Worm (Caenorhabditis elegans) whole organism, L4 larva: Measurements from ENCODE around the gene H40L08.8.

Experiments used
- F37D6.2 ChIP-seq: sonication (generic microtip); optimal IDR thresholded peaks from 2 replicates; lab custom pipeline; 2016; ENCODE audit warnings: mild to moderate bottlenecking, missing genetic modification characterization, missing compliant biosample characterization
- R02D3.7 ChIP-seq: fragments of 150-350 bp; sonication (generic microtip); optimal IDR thresholded peaks from 3 replicates; lab custom pipeline; 2014; ENCODE audit warnings: missing biosample characterization, missing genetic modification characterization
- aha-1 ChIP-seq: fragments of 150-350 bp; peaks from one replicate; lab custom pipeline; 2014; ENCODE audit warnings: missing biosample characterization, missing genetic modification characterization
- cey-2 ChIP-seq: sonication (generic microtip); optimal IDR thresholded peaks from 3 replicates; lab custom pipeline; 2017; ENCODE audit warnings: missing genetic modification characterization, mild to moderate bottlenecking, missing compliant biosample characterization, antibody characterized with exemption, borderline replicate concordance; ENCODE audit not compliant: insufficient read depth
- daf-16 ChIP-seq, 3 experiments: sonication (generic microtip); optimal IDR thresholded peaks; 2 replicates each; lab custom pipeline; 2016 to 2017; ENCODE audit warnings: missing genetic modification characterization in 3 of 3, missing genetic modification reagents in 3 of 3, mild to moderate bottlenecking in 2 of 3, missing compliant biosample characterization in 2 of 3, missing biosample characterization in 1 of 3, moderate library complexity in 1 of 3
- dmd-6 ChIP-seq: fragments of 200-800 bp; sonication (Bioruptor generic); IDR thresholded peaks from 2 replicates; pipeline ENCODE4 v1.3.6; 2022; ENCODE audit warnings: missing genetic modification reagents, missing genetic modification characterization, missing compliant biosample characterization
- dmd-8 ChIP-seq: fragments of 200-800 bp; sonication (Bioruptor generic); IDR thresholded peaks from 2 replicates; pipeline ENCODE4 v1.3.6; 2022; ENCODE audit warnings: missing genetic modification characterization, missing compliant biosample characterization
- duxl-1 ChIP-seq: sonication (generic microtip); optimal IDR thresholded peaks from 2 replicates; lab custom pipeline; 2016; ENCODE audit warnings: mild to moderate bottlenecking, missing genetic modification characterization, moderate library complexity, missing compliant biosample characterization; ENCODE audit not compliant: poor library complexity
- dve-1 ChIP-seq: sonication (generic microtip); optimal IDR thresholded peaks from 2 replicates; lab custom pipeline; 2017; ENCODE audit warnings: antibody characterized with exemption, mild to moderate bottlenecking, missing genetic modification characterization, missing compliant biosample characterization; ENCODE audit not compliant: insufficient read depth
- egl-43 ChIP-seq: fragments of 200-800 bp; sonication (Bioruptor generic); IDR thresholded peaks from 2 replicates; pipeline ENCODE4 v1.3.6; 2022; ENCODE audit warnings: missing genetic modification reagents, missing genetic modification characterization, missing compliant biosample characterization
- gei-8 ChIP-seq: fragments of 200-800 bp; sonication (Bioruptor generic); optimal IDR thresholded peaks from 2 replicates; lab custom pipeline; 2018; ENCODE audit warnings: mild to moderate bottlenecking, missing genetic modification characterization, missing compliant biosample characterization
- hlh-11 ChIP-seq: fragments of 200-800 bp; sonication (Bioruptor generic); optimal IDR thresholded peaks from 2 replicates; lab custom pipeline; 2018; ENCODE audit warnings: mild to moderate bottlenecking, missing genetic modification characterization, missing compliant biosample characterization
- hlh-30 ChIP-seq: sonication (generic microtip); optimal IDR thresholded peaks from 2 replicates; lab custom pipeline; 2017; ENCODE audit warnings: antibody characterized with exemption, mild to moderate bottlenecking, missing genetic modification characterization, missing compliant biosample characterization; ENCODE audit not compliant: insufficient read depth
- hmg-1.1 ChIP-seq: fragments of 200-800 bp; sonication (Bioruptor generic); IDR thresholded peaks from 2 replicates; pipeline ENCODE4 v1.3.6; 2022; ENCODE audit warnings: missing genetic modification reagents, missing genetic modification characterization, missing compliant biosample characterization
- lsy-2 ChIP-seq, 2 experiments: fragments of 150-350 bp in 1 of 2; sonication (generic microtip) in 1 of 2; optimal IDR thresholded peaks; 2 replicates each; lab custom pipeline; 2014 to 2017; ENCODE audit warnings: missing biosample characterization in 2 of 2, missing genetic modification characterization in 2 of 2
- mep-1 ChIP-seq: fragments of 150-350 bp; sonication (generic microtip); optimal IDR thresholded peaks from 3 replicates; lab custom pipeline; 2014; ENCODE audit warnings: missing biosample characterization, missing genetic modification characterization
- mes-2 ChIP-seq: sonication (generic microtip); optimal IDR thresholded peaks from 2 replicates; lab custom pipeline; 2016; ENCODE audit warnings: missing genotype, mild to moderate bottlenecking, missing genetic modification characterization, missing compliant biosample characterization; ENCODE audit not compliant: poor library complexity, severe bottlenecking
- mxl-3 ChIP-seq: fragments of 200-800 bp; sonication (Bioruptor generic); optimal IDR thresholded peaks from 2 replicates; lab custom pipeline; 2018; ENCODE audit warnings: mild to moderate bottlenecking, missing genetic modification characterization, missing compliant biosample characterization
- nhr-10 ChIP-seq: fragments of 150-350 bp; optimal IDR thresholded peaks from 2 replicates; lab custom pipeline; 2014; ENCODE audit warnings: missing biosample characterization, missing genetic modification characterization
- nhr-102 ChIP-seq: sonication (generic microtip); optimal IDR thresholded peaks from 2 replicates; lab custom pipeline; 2016; ENCODE audit warnings: mild to moderate bottlenecking, missing genetic modification characterization, moderate library complexity, missing compliant biosample characterization
- nhr-11 ChIP-seq: fragments of 150-350 bp; optimal IDR thresholded peaks from 2 replicates; lab custom pipeline; 2014; ENCODE audit warnings: missing biosample characterization, missing genetic modification characterization
- nhr-28 ChIP-seq: fragments of 150-350 bp; optimal IDR thresholded peaks from 2 replicates; lab custom pipeline; 2014; ENCODE audit warnings: missing biosample characterization, missing genetic modification characterization
- nhr-41 ChIP-seq: fragments of 200-800 bp; sonication (Bioruptor generic); IDR thresholded peaks from 2 replicates; pipeline ENCODE4 v1.3.6; 2022; ENCODE audit warnings: missing genetic modification reagents, missing genetic modification characterization, missing compliant biosample characterization
- nhr-6 ChIP-seq: fragments of 150-350 bp; optimal IDR thresholded peaks from 2 replicates; lab custom pipeline; 2014; ENCODE audit warnings: missing biosample characterization, missing genetic modification characterization
- nhr-77 ChIP-seq: fragments of 150-350 bp; optimal IDR thresholded peaks from 2 replicates; lab custom pipeline; 2014; ENCODE audit warnings: missing biosample characterization, missing genetic modification characterization
- pqm-1 ChIP-seq: sonication (generic microtip); optimal IDR thresholded peaks from 2 replicates; lab custom pipeline; 2017; ENCODE audit warnings: missing biosample characterization, missing genetic modification characterization
- rbr-2 ChIP-seq: sonication (generic microtip); optimal IDR thresholded peaks from 2 replicates; lab custom pipeline; 2016; ENCODE audit warnings: missing genotype, missing genetic modification characterization, missing compliant biosample characterization
- set-16 ChIP-seq: fragments of 200-800 bp; sonication (Bioruptor generic); IDR thresholded peaks from 2 replicates; pipeline ENCODE4 v1.3.6; 2022; ENCODE audit warnings: missing genetic modification reagents, missing genetic modification characterization, missing compliant biosample characterization
- snpc-4 ChIP-seq: fragments of 150-350 bp; optimal IDR thresholded peaks from 2 replicates; lab custom pipeline; 2014; ENCODE audit warnings: missing biosample characterization, missing genetic modification characterization
- unc-39 ChIP-seq: sonication (generic microtip); optimal IDR thresholded peaks from 2 replicates; lab custom pipeline; 2017; ENCODE audit warnings: missing biosample characterization, missing genetic modification characterization
- unc-62 ChIP-seq, 3 experiments: fragments of 150-350 bp in 1 of 3; sonication (generic microtip); optimal IDR thresholded peaks in 2 of 3; peaks in 1 of 3; 1 replicate in 1 of 3; 2 replicates in 2 of 3; lab custom pipeline; 2014 to 2017; ENCODE audit warnings: missing biosample characterization in 3 of 3, missing genetic modification characterization in 3 of 3, missing genetic modification reagents in 3 of 3, missing genotype in 1 of 3
- zfp-3 ChIP-seq: fragments of 200-800 bp; sonication (Bioruptor generic); conservative IDR thresholded peaks from 2 replicates; pipeline ENCODE4 v1.3.6; 2022; ENCODE audit warnings: missing genetic modification reagents, missing genetic modification characterization, missing compliant biosample characterization
- zip-11 ChIP-seq: fragments of 200-800 bp; sonication (Bioruptor generic); IDR thresholded peaks from 2 replicates; pipeline ENCODE4 v1.3.6; 2022; ENCODE audit warnings: missing genetic modification characterization, missing compliant biosample characterization
- ztf-11 ChIP-seq: fragments of 150-350 bp; optimal IDR thresholded peaks from 2 replicates; lab custom pipeline; 2014; ENCODE audit warnings: missing biosample characterization, missing genetic modification characterization

Gene H40L08.8

ce11 chrX:15103481-15103880 is 26.0 kb upstream of the H40L08.8 start:
- TF ChIP-seq ztf-11 (tag; lab: Kevin White, UChicago), result no peak
- TF ChIP-seq unc-62 (GFP tag; optimal IDR thresholded peaks at IDR 0.05 in 1 of 2; lab: Kevin White, UChicago), result peak in 1 of 2 experiments; percentile 96
- no peak for TF ChIP-seq unc-62 (tag; optimal IDR thresholded peaks at IDR 0.05; lab: Kevin White, UChicago)
- TF ChIP-seq, all 104 proteins: peak for 1

ce11 chrX:15100369-15100963 is 23.0 kb upstream of the H40L08.8 start, which contains the start of gene dhhc-1:
dhhc-1 (minus strand) TSS chrX:15100419.
- TF ChIP-seq nhr-6 (tag; lab: Kevin White, UChicago), result peak; percentile 10
- 0 out of 2 replicates have a peak, but pooled peaks have one; percentile 3 for TF ChIP-seq egl-43 (GFP tag; lab: Robert Waterston, UW)
- TF ChIP-seq mes-2 (tag; lab: Kevin White, UChicago), result peak; percentile 49
- peak; percentile 74; the same call in 1 of the 2 replicates for TF ChIP-seq nhr-41 (GFP tag; lab: Robert Waterston, UW)
- no peak for TF ChIP-seq F37D6.2 (tag; lab: Kevin White, UChicago)
- TF ChIP-seq hlh-30, result peak; percentile 33
- peak; percentile 43 for TF ChIP-seq mep-1 (tag; lab: Kevin White, UChicago)
- TF ChIP-seq nhr-102 (tag; lab: Kevin White, UChicago), result no peak
- no peak for TF ChIP-seq dve-1 (tag; lab: Kevin White, UChicago)
- TF ChIP-seq set-16, result no peak
- TF ChIP-seq duxl-1, result no peak
- TF ChIP-seq hlh-11 (tag; lab: Kevin White, UChicago), result peak; percentile 52
- TF ChIP-seq R02D3.7 (tag; lab: Kevin White, UChicago), result no peak
- no peak for TF ChIP-seq zfp-3 (GFP tag; lab: Robert Waterston, UW)
- TF ChIP-seq lsy-2 (tag; optimal IDR thresholded peaks at IDR 0.05; lab: Kevin White, UChicago), result peak in 1 of 2 experiments; percentile 23
- TF ChIP-seq rbr-2 (tag; lab: Kevin White, UChicago), result peak; percentile 42
- TF ChIP-seq unc-39 (tag; lab: Kevin White, UChicago), result no peak
- TF ChIP-seq dmd-6 (GFP tag; lab: Robert Waterston, UW), result peak; percentile 46; the same call in 1 of the 2 replicates
- peak; percentile 80 for TF ChIP-seq hmg-1.1 (GFP tag; lab: Robert Waterston, UW)
- no peak for TF ChIP-seq nhr-10 (tag; lab: Kevin White, UChicago)
- no peak for TF ChIP-seq nhr-11
- TF ChIP-seq mxl-3 (GFP tag; lab: Kevin White, UChicago), result peak; percentile 33
- peak; percentile 48 for TF ChIP-seq pqm-1 (tag; lab: Kevin White, UChicago)
- no peak for TF ChIP-seq gei-8 (GFP tag; lab: Kevin White, UChicago)
- TF ChIP-seq nhr-28 (tag; lab: Kevin White, UChicago), result peak; percentile 34
- peak in 1 of 2 experiments; percentile 75 for TF ChIP-seq unc-62 (GFP tag; optimal IDR thresholded peaks at IDR 0.05 in 1 of 2; lab: Kevin White, UChicago)
- no peak for TF ChIP-seq unc-62 (tag; optimal IDR thresholded peaks at IDR 0.05; lab: Kevin White, UChicago)
- TF ChIP-seq daf-16 (GFP tag; optimal IDR thresholded peaks at IDR 0.05; lab: Kevin White, UChicago), result peak in 1 of 2 experiments; percentile 16
- TF ChIP-seq daf-16 (tag; optimal IDR thresholded peaks at IDR 0.05; lab: Kevin White, UChicago), result peak; percentile 31
- TF ChIP-seq aha-1 (tag; lab: Kevin White, UChicago), result peak; percentile 58
- TF ChIP-seq, all 104 proteins: peak for 17

ce11 chrX:15097763-15098162 is 20.3 kb upstream of the H40L08.8 start, which contains the start of gene F09B12.3:
F09B12.3 (minus strand) TSS chrX:15097954.
- TF ChIP-seq zip-11 (GFP tag; lab: Robert Waterston, UW) (no peak), snpc-4 (tag; lab: Kevin White, UChicago) (no peak), nhr-77 (peak; percentile 10), zfp-3 (GFP tag; lab: Robert Waterston, UW) (no peak), dmd-6 (GFP tag; lab: Robert Waterston, UW) (peak; percentile 51), dve-1 (tag; lab: Kevin White, UChicago) (peak; percentile 35), nhr-28 (tag; lab: Kevin White, UChicago) (peak; percentile 45), daf-16 (GFP tag; optimal IDR thresholded peaks at IDR 0.05; lab: Kevin White, UChicago) (no peak), daf-16 (tag; optimal IDR thresholded peaks at IDR 0.05; lab: Kevin White, UChicago) (peak; percentile 52), cey-2 (tag; lab: Kevin White, UChicago) (no peak), pqm-1 (tag; lab: Kevin White, UChicago) (peak; percentile 94), hlh-11 (tag; lab: Kevin White, UChicago) (peak; percentile 27), dmd-8 (GFP tag; lab: Robert Waterston, UW) (no peak)
